Worm (Caenorhabditis elegans): Measurements from ENCODE around the gene irld-48.

DNA sequence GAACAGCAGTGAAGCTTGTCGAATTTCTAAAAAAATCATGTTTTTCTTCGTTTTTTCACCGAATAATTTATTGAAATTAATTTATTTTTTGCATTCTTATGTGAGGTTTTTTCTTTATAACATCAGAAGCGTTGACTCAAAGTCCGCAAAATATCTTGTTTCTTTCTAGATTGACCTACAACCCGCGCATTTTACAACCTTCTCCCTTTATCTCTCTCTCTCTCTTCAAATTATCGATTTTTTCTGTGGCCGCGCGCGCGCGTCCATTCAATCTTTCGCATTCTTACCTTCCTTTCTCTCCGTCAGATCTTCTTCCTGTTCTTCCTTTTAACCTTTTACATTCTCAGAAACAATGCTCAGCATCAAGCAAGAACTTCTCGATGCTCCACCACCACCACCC is 49.6 kb downstream of the irld-48 start, which contains the start of gene lido-12:
- TF ChIP-seq ztf-4 (tag; optimal IDR thresholded peaks at IDR 0.05) (no peak), unc-39 (tag; optimal IDR thresholded peaks at IDR 0.05) (no peak), hmg-11 (tag; optimal IDR thresholded peaks at IDR 0.05) (no peak), pqm-1 (tag; optimal IDR thresholded peaks at IDR 0.05) (no peak), elt-2 (tag; optimal IDR thresholded peaks at IDR 0.05) (no peak), nfya-1 (tag; optimal IDR thresholded peaks at IDR 0.05; ENCODE audit: insufficient read depth) (no peak), ceh-28 (tag; optimal IDR thresholded peaks at IDR 0.05) (no peak)
